Worm (Caenorhabditis elegans): ENCODE data around the gene T25B9.2.

DNA sequence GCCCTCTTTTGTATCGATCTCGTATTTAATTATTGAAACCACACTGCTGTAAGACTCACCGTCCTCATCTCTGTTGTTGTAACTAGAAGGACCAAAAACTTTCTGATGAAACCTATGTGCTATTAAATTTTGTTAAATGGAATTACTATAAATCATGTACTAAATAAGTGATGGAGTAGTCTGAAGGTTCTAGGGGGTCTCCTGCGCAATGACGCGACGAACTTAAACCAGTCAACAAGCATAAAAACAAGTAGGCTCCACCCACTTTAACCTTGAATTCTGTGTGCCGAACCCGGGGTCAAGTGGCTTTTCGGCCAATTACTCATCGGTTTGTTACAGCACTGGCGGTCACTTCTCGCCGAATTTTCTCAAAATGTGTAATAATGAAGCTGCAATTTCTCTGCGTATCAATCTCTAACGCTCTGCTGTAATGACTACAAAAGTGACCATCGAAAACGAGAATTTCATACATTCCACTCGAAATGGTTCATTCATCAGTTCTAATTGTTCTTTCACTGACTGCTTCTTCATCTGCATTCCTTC, 14.6 kb downstream of the T25B9.2 start, which contains the start of gene grl-21:
- TF ChIP-seq dao-5 (tag; optimal IDR thresholded peaks at IDR 0.05) (no peak), him-1 (tag; optimal IDR thresholded peaks at IDR 0.05) (no peak), W03F9.2 (tag; optimal IDR thresholded peaks at IDR 0.05) (no peak)
